Worm (Caenorhabditis elegans) whole organism, L4 larva: ENCODE data around the gene F21C10.7.
A peak's percentile ranks its signal among the peaks of the same experiment; 100 is the strongest.

Experiments
- D1046.2 ChIP-seq: fragments of 200-800 bp; sonication (Bioruptor generic); IDR thresholded peaks from 2 replicates; pipeline ENCODE4 v1.3.6; 2022; ENCODE audit warnings: missing genetic modification characterization, missing compliant biosample characterization
- F37D6.2 ChIP-seq: sonication (generic microtip); optimal IDR thresholded peaks from 2 replicates; lab custom pipeline; 2016; ENCODE audit warnings: mild to moderate bottlenecking, missing genetic modification characterization, missing compliant biosample characterization
- F49E8.2 ChIP-seq: sonication (generic microtip); optimal IDR thresholded peaks from 2 replicates; lab custom pipeline; 2016; ENCODE audit warnings: missing compliant biosample characterization, mild to moderate bottlenecking, missing genetic modification characterization, borderline replicate concordance
- ZK337.2 ChIP-seq: fragments of 200-800 bp; sonication (Bioruptor generic); IDR thresholded peaks from 2 replicates; pipeline ENCODE4 v1.3.6; 2022; ENCODE audit warnings: missing genetic modification reagents, missing genetic modification characterization, missing compliant biosample characterization
- attf-4 ChIP-seq: sonication (generic microtip); optimal IDR thresholded peaks from 3 replicates; lab custom pipeline; 2017; ENCODE audit warnings: missing biosample characterization, missing genetic modification characterization
- ceh-44 ChIP-seq: fragments of 200-800 bp; sonication (Bioruptor generic); IDR thresholded peaks from 2 replicates; pipeline ENCODE4 v1.3.6; 2022; ENCODE audit warnings: missing genetic modification reagents, missing genetic modification characterization, missing compliant biosample characterization
- daf-16 ChIP-seq, 3 experiments: sonication (generic microtip); optimal IDR thresholded peaks; 2 replicates each; lab custom pipeline; 2016 to 2017; ENCODE audit warnings: missing genetic modification characterization in 3 of 3, missing genetic modification reagents in 3 of 3, mild to moderate bottlenecking in 2 of 3, missing compliant biosample characterization in 2 of 3, missing biosample characterization in 1 of 3, moderate library complexity in 1 of 3
- daf-19 ChIP-seq: fragments of 200-800 bp; sonication (Bioruptor generic); conservative IDR thresholded peaks from 2 replicates; pipeline ENCODE4 v1.3.6; 2022; ENCODE audit warnings: missing genetic modification characterization, missing compliant biosample characterization
- daf-8 ChIP-seq: fragments of 200-800 bp; sonication (Bioruptor generic); IDR thresholded peaks from 2 replicates; pipeline ENCODE4 v1.3.6; 2022; ENCODE audit warnings: missing genetic modification characterization, missing compliant biosample characterization
- dmd-6 ChIP-seq: fragments of 200-800 bp; sonication (Bioruptor generic); IDR thresholded peaks from 2 replicates; pipeline ENCODE4 v1.3.6; 2022; ENCODE audit warnings: missing genetic modification reagents, missing genetic modification characterization, missing compliant biosample characterization
- duxl-1 ChIP-seq: sonication (generic microtip); optimal IDR thresholded peaks from 2 replicates; lab custom pipeline; 2016; ENCODE audit warnings: mild to moderate bottlenecking, missing genetic modification characterization, moderate library complexity, missing compliant biosample characterization; ENCODE audit not compliant: poor library complexity
- fos-1 ChIP-seq: fragments of 150-350 bp; optimal IDR thresholded peaks from 2 replicates; lab custom pipeline; 2014; ENCODE audit warnings: missing biosample characterization, missing genetic modification characterization
- hlh-11 ChIP-seq: fragments of 200-800 bp; sonication (Bioruptor generic); optimal IDR thresholded peaks from 2 replicates; lab custom pipeline; 2018; ENCODE audit warnings: mild to moderate bottlenecking, missing genetic modification characterization, missing compliant biosample characterization
- hlh-30 ChIP-seq: sonication (generic microtip); optimal IDR thresholded peaks from 2 replicates; lab custom pipeline; 2017; ENCODE audit warnings: antibody characterized with exemption, mild to moderate bottlenecking, missing genetic modification characterization, missing compliant biosample characterization; ENCODE audit not compliant: insufficient read depth
- hmg-1.1 ChIP-seq: fragments of 200-800 bp; sonication (Bioruptor generic); IDR thresholded peaks from 2 replicates; pipeline ENCODE4 v1.3.6; 2022; ENCODE audit warnings: missing genetic modification reagents, missing genetic modification characterization, missing compliant biosample characterization
- lim-7 ChIP-seq: fragments of 200-800 bp; sonication (Bioruptor generic); IDR thresholded peaks from 2 replicates; pipeline ENCODE4 v1.3.6; 2022; ENCODE audit warnings: missing genetic modification characterization, missing compliant biosample characterization
- lin-1 ChIP-seq: fragments of 200-800 bp; sonication (Bioruptor generic); IDR thresholded peaks from 2 replicates; pipeline ENCODE4 v1.3.6; 2022; ENCODE audit warnings: missing genetic modification reagents, missing genetic modification characterization, missing compliant biosample characterization
- lin-13 ChIP-seq: fragments of 150-350 bp; optimal IDR thresholded peaks from 2 replicates; lab custom pipeline; 2014; ENCODE audit warnings: missing biosample characterization, missing genetic modification reagents, missing genetic modification characterization
- lin-39 ChIP-seq: fragments of 150-350 bp; optimal IDR thresholded peaks from 2 replicates; lab custom pipeline; 2014; ENCODE audit warnings: missing biosample characterization, missing genetic modification reagents, missing genetic modification characterization
- madf-9 ChIP-seq: fragments of 200-800 bp; sonication (Bioruptor generic); conservative IDR thresholded peaks from 2 replicates; pipeline ENCODE4 v1.3.6; 2022; ENCODE audit warnings: missing genetic modification reagents, missing genetic modification characterization, missing compliant biosample characterization
- mdt-29 ChIP-seq: fragments of 200-800 bp; sonication (Bioruptor generic); IDR thresholded peaks from 2 replicates; pipeline ENCODE4 v1.3.6; 2022; ENCODE audit warnings: missing genetic modification reagents, missing genetic modification characterization, missing compliant biosample characterization
- mxl-3 ChIP-seq: fragments of 200-800 bp; sonication (Bioruptor generic); optimal IDR thresholded peaks from 2 replicates; lab custom pipeline; 2018; ENCODE audit warnings: mild to moderate bottlenecking, missing genetic modification characterization, missing compliant biosample characterization
- nhr-10 ChIP-seq: fragments of 150-350 bp; optimal IDR thresholded peaks from 2 replicates; lab custom pipeline; 2014; ENCODE audit warnings: missing biosample characterization, missing genetic modification characterization
- nhr-111 ChIP-seq: fragments of 200-800 bp; sonication (Bioruptor generic); optimal IDR thresholded peaks from 2 replicates; lab custom pipeline; 2018; ENCODE audit warnings: mild to moderate bottlenecking, missing genetic modification characterization, missing compliant biosample characterization
- nhr-28 ChIP-seq: fragments of 150-350 bp; optimal IDR thresholded peaks from 2 replicates; lab custom pipeline; 2014; ENCODE audit warnings: missing biosample characterization, missing genetic modification characterization
- nhr-48 ChIP-seq: sonication (generic microtip); optimal IDR thresholded peaks from 2 replicates; lab custom pipeline; 2016; ENCODE audit warnings: mild to moderate bottlenecking, missing genetic modification characterization, missing compliant biosample characterization
- nhr-6 ChIP-seq: fragments of 150-350 bp; optimal IDR thresholded peaks from 2 replicates; lab custom pipeline; 2014; ENCODE audit warnings: missing biosample characterization, missing genetic modification characterization
- php-3 ChIP-seq: fragments of 200-800 bp; sonication (Bioruptor generic); IDR thresholded peaks from 2 replicates; pipeline ENCODE4 v1.3.6; 2022; ENCODE audit warnings: missing genetic modification reagents, missing genetic modification characterization, missing compliant biosample characterization
- pqm-1 ChIP-seq: sonication (generic microtip); optimal IDR thresholded peaks from 2 replicates; lab custom pipeline; 2017; ENCODE audit warnings: missing biosample characterization, missing genetic modification characterization
- set-16 ChIP-seq: fragments of 200-800 bp; sonication (Bioruptor generic); IDR thresholded peaks from 2 replicates; pipeline ENCODE4 v1.3.6; 2022; ENCODE audit warnings: missing genetic modification reagents, missing genetic modification characterization, missing compliant biosample characterization
- snpc-4 ChIP-seq: fragments of 150-350 bp; optimal IDR thresholded peaks from 2 replicates; lab custom pipeline; 2014; ENCODE audit warnings: missing biosample characterization, missing genetic modification characterization
- spr-3 ChIP-seq: fragments of 200-800 bp; sonication (Bioruptor generic); optimal IDR thresholded peaks from 2 replicates; lab custom pipeline; 2018; ENCODE audit warnings: mild to moderate bottlenecking, missing genetic modification characterization, missing compliant biosample characterization
- tag-97 ChIP-seq: fragments of 200-800 bp; sonication (Bioruptor generic); IDR thresholded peaks from 2 replicates; pipeline ENCODE4 v1.3.6; 2022; ENCODE audit warnings: missing genetic modification characterization, missing compliant biosample characterization
- tra-1 ChIP-seq: fragments of 200-800 bp; sonication (Bioruptor generic); IDR thresholded peaks from 2 replicates; pipeline ENCODE4 v1.3.6; 2022; ENCODE audit warnings: missing genetic modification reagents, missing genetic modification characterization, missing compliant biosample characterization
- unc-62 ChIP-seq, 3 experiments: fragments of 150-350 bp in 1 of 3; sonication (generic microtip); optimal IDR thresholded peaks in 2 of 3; peaks in 1 of 3; 1 replicate in 1 of 3; 2 replicates in 2 of 3; lab custom pipeline; 2014 to 2017; ENCODE audit warnings: missing biosample characterization in 3 of 3, missing genetic modification characterization in 3 of 3, missing genetic modification reagents in 3 of 3, missing genotype in 1 of 3
- zag-1 ChIP-seq: fragments of 150-350 bp; optimal IDR thresholded peaks from 2 replicates; lab custom pipeline; 2014; ENCODE audit warnings: missing biosample characterization, missing genetic modification characterization
- zip-11 ChIP-seq: fragments of 200-800 bp; sonication (Bioruptor generic); IDR thresholded peaks from 2 replicates; pipeline ENCODE4 v1.3.6; 2022; ENCODE audit warnings: missing genetic modification characterization, missing compliant biosample characterization
- ztf-11 ChIP-seq: fragments of 150-350 bp; optimal IDR thresholded peaks from 2 replicates; lab custom pipeline; 2014; ENCODE audit warnings: missing biosample characterization, missing genetic modification characterization
- ztf-7 ChIP-seq: fragments of 150-350 bp; optimal IDR thresholded peaks from 2 replicates; lab custom pipeline; 2014; ENCODE audit warnings: missing biosample characterization, missing genetic modification characterization

F21C10.7 gene

DNA sequence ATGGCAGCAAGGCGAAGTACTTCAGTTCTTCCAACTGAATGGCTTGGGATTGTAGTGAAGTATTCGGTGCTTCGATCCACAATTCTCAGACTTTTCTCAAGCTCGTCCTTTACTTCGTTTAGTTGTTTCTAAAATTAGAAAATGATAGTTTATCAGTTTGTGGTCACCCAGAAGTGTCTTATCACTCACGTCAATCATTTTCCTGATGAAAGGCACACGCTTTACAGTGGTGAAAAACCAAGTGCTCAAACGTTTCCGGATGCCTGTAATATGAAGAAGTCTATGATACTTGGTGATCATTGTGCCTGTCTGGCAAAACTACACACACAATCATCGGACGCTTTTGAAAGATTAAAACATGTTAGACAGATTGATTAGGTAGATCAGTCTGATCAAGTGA lies 33.6 kb downstream of the F21C10.7 start:
- TF ChIP-seq mxl-3 (GFP tag; lab: Kevin White, UChicago) (no peak), ztf-7 (no peak), nhr-28 (tag; lab: Kevin White, UChicago) (peak; percentile 3), hlh-11 (tag; lab: Kevin White, UChicago) (peak; percentile 38), pqm-1 (peak; percentile 23), ZK337.2 (GFP tag; lab: Robert Waterston, UW) (no peak), tra-1 (GFP tag; lab: Robert Waterston, UW) (0 out of 2 replicates have a peak, but pooled peaks have one; percentile 17), ceh-44 (no peak), mdt-29 (GFP tag; lab: Robert Waterston, UW) (no peak), dmd-6 (peak; percentile 75), madf-9 (no peak)

DNA sequence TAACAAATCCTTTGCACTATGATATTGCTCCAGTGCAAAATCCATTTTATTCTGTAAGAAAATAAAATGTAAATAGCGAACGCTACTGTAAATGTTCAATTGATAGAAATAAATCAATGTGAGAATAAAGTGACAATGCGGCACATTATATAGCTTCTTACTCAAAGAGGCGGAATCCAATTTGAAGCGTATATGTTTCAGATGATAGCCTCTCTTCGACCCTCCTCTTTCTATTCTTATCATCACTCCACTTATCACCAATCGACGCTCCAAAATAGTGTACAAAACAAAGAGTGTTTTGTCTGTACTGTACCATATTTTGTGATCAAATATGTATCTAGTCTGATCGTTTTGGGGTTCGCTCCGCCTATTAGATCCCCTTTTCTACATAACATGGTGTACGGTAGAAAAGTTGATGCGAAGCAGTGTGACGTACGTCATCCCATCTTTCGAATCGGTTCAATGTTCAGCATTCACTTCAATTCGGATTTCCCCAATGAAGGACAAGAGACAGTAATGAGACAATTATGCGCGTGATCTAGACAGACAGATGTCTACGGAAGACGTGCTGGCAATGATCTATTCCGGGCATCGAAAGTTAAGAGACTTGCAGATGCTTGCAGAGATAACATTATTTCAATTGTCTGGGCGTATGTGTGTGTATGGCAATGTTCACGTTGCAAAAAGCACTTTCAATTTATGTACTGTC lies 34.4 kb downstream of the F21C10.7 start, which contains the start of gene spl-2:
Gene spl-2, minus strand, starts transcription at position 51 of the 709 bp plus-strand sequence.
- TF ChIP-seq tag-97 (GFP tag; lab: Robert Waterston, UW) (no peak), duxl-1 (tag; lab: Kevin White, UChicago) (no peak), F49E8.2 (no peak), nhr-111 (no peak), nhr-28 (tag; lab: Kevin White, UChicago) (peak; percentile 5), nhr-10 (tag; lab: Kevin White, UChicago) (no peak), tra-1 (GFP tag; lab: Robert Waterston, UW) (no peak), nhr-48 (tag; lab: Kevin White, UChicago) (peak; percentile 37), fos-1 (tag; lab: Kevin White, UChicago) (no peak), daf-19 (GFP tag; lab: Robert Waterston, UW) (no peak), set-16 (no peak), snpc-4 (tag; lab: Kevin White, UChicago) (no peak), nhr-6 (tag; lab: Kevin White, UChicago) (no peak), F37D6.2 (tag; lab: Kevin White, UChicago) (no peak), zag-1 (tag; lab: Kevin White, UChicago) (no peak), unc-62 (GFP tag; optimal IDR thresholded peaks at IDR 0.05 in 1 of 2; lab: Kevin White, UChicago) (peak in 1 of 2 experiments; percentile 95), unc-62 (tag; optimal IDR thresholded peaks at IDR 0.05; lab: Kevin White, UChicago) (no peak), daf-16 (GFP tag; optimal IDR thresholded peaks at IDR 0.05; lab: Kevin White, UChicago) (no peak), daf-16 (tag; optimal IDR thresholded peaks at IDR 0.05; lab: Kevin White, UChicago) (no peak), lin-39 (no peak), mxl-3 (GFP tag; lab: Kevin White, UChicago) (peak; percentile 56), php-3 (no peak), daf-8 (GFP tag; lab: Robert Waterston, UW) (no peak), D1046.2 (no peak), lim-7 (GFP tag; lab: Robert Waterston, UW) (no peak), spr-3 (GFP tag; lab: Kevin White, UChicago) (no peak), lin-1 (GFP tag; lab: Robert Waterston, UW) (no peak), zip-11 (GFP tag; lab: Robert Waterston, UW) (no peak), hlh-11 (tag; lab: Kevin White, UChicago) (peak; percentile 35), attf-4 (tag; lab: Kevin White, UChicago) (no peak), ztf-11 (no peak), hmg-1.1 (GFP tag; lab: Robert Waterston, UW) (no peak), dmd-6 (peak; percentile 25; the same call in 1 of the 2 replicates), hlh-30 (tag; lab: Kevin White, UChicago) (peak; percentile 42), lin-13 (GFP tag; lab: Kevin White, UChicago) (no peak)
- TF ChIP-seq, all 104 proteins: peak for 7
